Worm (Caenorhabditis elegans) whole organism, late embryonic: ENCODE results near the gene npr-39.

Source experiments
- F13H6.1 ChIP-seq: sonication (generic microtip); optimal IDR thresholded peaks from 2 replicates; lab custom pipeline; 2016; ENCODE audit warnings: missing genetic modification characterization, missing compliant biosample characterization
- K02D7.2 ChIP-seq: sonication (generic microtip); optimal IDR thresholded peaks from 2 replicates; lab custom pipeline; 2017; ENCODE audit warnings: mild to moderate bottlenecking, missing genetic modification characterization, missing compliant biosample characterization
- T23F11.4 ChIP-seq: fragments of 200-800 bp; sonication (Bioruptor generic); optimal IDR thresholded peaks from 2 replicates; lab custom pipeline; 2018; ENCODE audit warnings: mild to moderate bottlenecking, missing genetic modification characterization, missing compliant biosample characterization
- ama-1 ChIP-seq: fragments of 150-350 bp; optimal IDR thresholded peaks from 2 replicates; lab custom pipeline; 2014
- ceh-14 ChIP-seq: sonication (generic microtip); optimal IDR thresholded peaks from 2 replicates; lab custom pipeline; 2016; ENCODE audit warnings: missing genotype, missing genetic modification characterization, missing compliant biosample characterization
- ceh-19 ChIP-seq: fragments of 200-800 bp; sonication (Bioruptor generic); optimal IDR thresholded peaks from 2 replicates; lab custom pipeline; 2018; ENCODE audit warnings: mild to moderate bottlenecking, missing genetic modification characterization, missing compliant biosample characterization
- ceh-30 ChIP-seq: fragments of 150-350 bp; optimal IDR thresholded peaks from 2 replicates; lab custom pipeline; 2014; ENCODE audit warnings: missing biosample characterization, missing genetic modification characterization
- ceh-34 ChIP-seq: sonication (generic microtip); optimal IDR thresholded peaks from 2 replicates; lab custom pipeline; 2016; ENCODE audit warnings: mild to moderate bottlenecking, missing genetic modification characterization, missing compliant biosample characterization
- ceh-48 ChIP-seq: sonication (generic microtip); optimal IDR thresholded peaks from 2 replicates; lab custom pipeline; 2016; ENCODE audit warnings: missing genetic modification characterization, inconsistent platforms, missing compliant biosample characterization
- ceh-9 ChIP-seq: sonication (generic microtip); optimal IDR thresholded peaks from 2 replicates; lab custom pipeline; 2016; ENCODE audit warnings: mild to moderate bottlenecking, missing genetic modification characterization, inconsistent platforms, missing compliant biosample characterization
- che-1 ChIP-seq: sonication (generic microtip); optimal IDR thresholded peaks from 2 replicates; lab custom pipeline; 2016; ENCODE audit warnings: mild to moderate bottlenecking, missing genetic modification characterization, missing compliant biosample characterization
- dmd-4 ChIP-seq: sonication (generic microtip); optimal IDR thresholded peaks from 2 replicates; lab custom pipeline; 2016; ENCODE audit warnings: borderline replicate concordance, missing genetic modification characterization, missing compliant biosample characterization
- elt-2 ChIP-seq: sonication (generic microtip); optimal IDR thresholded peaks from 2 replicates; lab custom pipeline; 2016; ENCODE audit warnings: missing genetic modification reagents, missing genetic modification characterization, missing compliant biosample characterization
- elt-4 ChIP-seq: sonication (generic microtip); optimal IDR thresholded peaks from 2 replicates; lab custom pipeline; 2016; ENCODE audit warnings: missing genetic modification characterization, missing compliant biosample characterization
- fkh-6 ChIP-seq: sonication (generic microtip); optimal IDR thresholded peaks from 2 replicates; lab custom pipeline; 2016; ENCODE audit warnings: missing genetic modification characterization, missing compliant biosample characterization
- gmeb-2 ChIP-seq: sonication (generic microtip); optimal IDR thresholded peaks from 2 replicates; lab custom pipeline; 2016; ENCODE audit warnings: missing genetic modification characterization, inconsistent platforms, missing compliant biosample characterization
- hlh-13 ChIP-seq: fragments of 200-800 bp; sonication (Bioruptor generic); optimal IDR thresholded peaks from 2 replicates; lab custom pipeline; 2018; ENCODE audit warnings: mild to moderate bottlenecking, missing genetic modification characterization, missing compliant biosample characterization
- hlh-15 ChIP-seq: sonication (generic microtip); optimal IDR thresholded peaks from 2 replicates; lab custom pipeline; 2016; ENCODE audit warnings: missing genetic modification characterization, missing compliant biosample characterization
- hlh-6 ChIP-seq: sonication (generic microtip); optimal IDR thresholded peaks from 2 replicates; lab custom pipeline; 2016; ENCODE audit warnings: missing genotype, missing genetic modification characterization, missing compliant biosample characterization
- hlh-8 ChIP-seq: sonication (generic microtip); optimal IDR thresholded peaks from 2 replicates; lab custom pipeline; 2016; ENCODE audit warnings: missing genotype, missing genetic modification characterization, missing compliant biosample characterization
- lim-6 ChIP-seq: sonication (generic microtip); optimal IDR thresholded peaks from 2 replicates; lab custom pipeline; 2016; ENCODE audit warnings: missing genetic modification characterization, missing compliant biosample characterization
- lin-11 ChIP-seq: fragments of 200-800 bp; sonication (Bioruptor generic); optimal IDR thresholded peaks from 2 replicates; lab custom pipeline; 2018; ENCODE audit warnings: mild to moderate bottlenecking, missing genetic modification characterization, missing compliant biosample characterization
- madf-2 ChIP-seq: sonication (generic microtip); optimal IDR thresholded peaks from 2 replicates; lab custom pipeline; 2017; ENCODE audit warnings: missing genetic modification characterization, missing compliant biosample characterization
- mec-3 ChIP-seq: sonication (generic microtip); optimal IDR thresholded peaks from 2 replicates; lab custom pipeline; 2016; ENCODE audit warnings: borderline replicate concordance, missing genetic modification characterization, missing compliant biosample characterization
- nfya-1 ChIP-seq: sonication (generic microtip); optimal IDR thresholded peaks from 2 replicates; lab custom pipeline; 2017; ENCODE audit warnings: missing genetic modification characterization, mild to moderate bottlenecking, missing compliant biosample characterization, antibody characterized with exemption, moderate library complexity
- nhr-11 ChIP-seq: fragments of 150-350 bp; optimal IDR thresholded peaks from 2 replicates; lab custom pipeline; 2014; ENCODE audit warnings: missing biosample characterization, missing genetic modification characterization
- npax-4 ChIP-seq: sonication (generic microtip); optimal IDR thresholded peaks from 2 replicates; lab custom pipeline; 2016; ENCODE audit warnings: missing genetic modification characterization, missing compliant biosample characterization
- pax-1 ChIP-seq: fragments of 150-350 bp; optimal IDR thresholded peaks from 2 replicates; lab custom pipeline; 2014; ENCODE audit warnings: missing biosample characterization, missing genetic modification characterization
- pqm-1 ChIP-seq: sonication (generic microtip); optimal IDR thresholded peaks from 2 replicates; lab custom pipeline; 2016; ENCODE audit warnings: missing genetic modification characterization, missing compliant biosample characterization
- pros-1 ChIP-seq: fragments of 150-350 bp; optimal IDR thresholded peaks from 2 replicates; lab custom pipeline; 2014; ENCODE audit warnings: missing biosample characterization, missing genetic modification reagents, missing genetic modification characterization
- sox-2 ChIP-seq: fragments of 200-800 bp; sonication (Bioruptor generic); IDR thresholded peaks from 2 replicates; pipeline ENCODE4 v1.3.6; 2022; ENCODE audit warnings: missing genetic modification reagents, missing genetic modification characterization, missing compliant biosample characterization
- syd-9 ChIP-seq: sonication (generic microtip); optimal IDR thresholded peaks from 2 replicates; lab custom pipeline; 2016; ENCODE audit warnings: mild to moderate bottlenecking, missing genetic modification characterization, moderate library complexity, missing compliant biosample characterization
- tbx-2 ChIP-seq: sonication (generic microtip); optimal IDR thresholded peaks from 2 replicates; lab custom pipeline; 2016; ENCODE audit warnings: missing genetic modification characterization, missing compliant biosample characterization
- unc-3 ChIP-seq, 2 experiments: fragments of 200-800 bp in 1 of 2; sonication (Bioruptor generic) in 1 of 2; sonication (generic microtip) in 1 of 2; conservative IDR thresholded peaks in 1 of 2; optimal IDR thresholded peaks in 1 of 2; 2 replicates each; pipeline versions ENCODE4 v1.3.6 to Lab custom; 2016 to 2022; ENCODE audit warnings: missing compliant biosample characterization in 2 of 2, missing genetic modification characterization in 2 of 2, missing genetic modification reagents in 1 of 2
- unc-55 ChIP-seq: sonication (generic microtip); optimal IDR thresholded peaks from 2 replicates; lab custom pipeline; 2017; ENCODE audit warnings: missing biosample characterization, missing genetic modification reagents, missing genetic modification characterization
- zip-5 ChIP-seq: sonication (generic microtip); optimal IDR thresholded peaks from 2 replicates; lab custom pipeline; 2016; ENCODE audit warnings: missing genetic modification characterization, missing compliant biosample characterization
- ztf-16 ChIP-seq: sonication (generic microtip); optimal IDR thresholded peaks from 2 replicates; lab custom pipeline; 2017; ENCODE audit warnings: missing genetic modification characterization, missing compliant biosample characterization

The npr-39 gene

DNA sequence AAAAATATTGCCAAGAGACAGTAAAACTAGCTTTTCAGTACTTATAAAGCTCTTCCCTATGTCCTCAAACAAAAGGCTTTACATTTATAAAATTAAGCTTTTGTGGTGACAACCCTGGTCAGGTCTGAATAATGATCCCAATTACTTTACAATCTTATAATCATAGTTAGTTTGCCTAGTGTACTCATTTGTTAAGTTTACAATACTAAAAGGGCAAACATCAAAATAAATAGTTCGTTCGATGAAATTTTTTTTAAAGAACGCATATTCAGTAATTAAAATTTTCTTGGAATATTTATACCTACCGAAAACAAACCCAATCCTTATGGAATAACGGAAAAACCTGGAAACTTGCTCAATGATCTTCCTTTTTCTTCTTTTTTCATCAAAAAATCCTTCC lies 8.1 kb upstream of the npr-39 start:
- TF ChIP-seq mec-3 (tag; lab: Kevin White, UChicago) = no peak
- no peak for TF ChIP-seq K02D7.2
- no peak for TF ChIP-seq F13H6.1 (tag; lab: Kevin White, UChicago)
- no peak for TF ChIP-seq syd-9
- TF ChIP-seq unc-55 (GFP tag; lab: Kevin White, UChicago) = no peak
- TF ChIP-seq lin-11 (tag; lab: Kevin White, UChicago) = no peak
- no peak for TF ChIP-seq hlh-15 (tag; lab: Kevin White, UChicago)
- no peak for TF ChIP-seq sox-2 (GFP tag; lab: Robert Waterston, UW)
- no peak for TF ChIP-seq dmd-4 (tag; lab: Kevin White, UChicago)
- TF ChIP-seq ceh-30 (tag; lab: Kevin White, UChicago) = no peak
- no peak for TF ChIP-seq hlh-8 (tag; lab: Kevin White, UChicago)
- no peak for TF ChIP-seq nfya-1 (tag; lab: Kevin White, UChicago)
- no peak for TF ChIP-seq ceh-14 (tag; lab: Kevin White, UChicago)
- no peak for TF ChIP-seq che-1 (tag; lab: Kevin White, UChicago)
- TF ChIP-seq, all 69 proteins: peak for 0

DNA sequence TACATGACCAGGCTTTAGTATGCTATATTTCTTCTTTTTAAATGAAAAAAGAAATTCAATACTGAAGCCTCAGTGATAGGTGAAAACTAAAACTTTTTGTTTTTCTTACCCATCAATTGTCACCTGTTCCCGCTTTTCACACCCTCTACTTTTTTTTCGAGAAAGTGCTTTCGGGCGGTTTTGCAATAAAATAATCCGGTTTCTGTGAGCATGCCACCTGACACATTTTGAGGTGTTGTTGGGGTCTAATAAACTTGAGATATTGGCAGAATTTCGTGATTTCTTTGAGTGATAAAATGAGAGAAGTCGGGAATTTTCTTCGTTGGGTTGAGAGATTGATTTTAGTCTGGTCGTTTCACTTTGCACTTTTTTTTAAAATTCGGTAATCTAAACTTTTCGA lies 6.8 kb upstream of the npr-39 start:
- no peak for TF ChIP-seq ceh-48 (tag; lab: Kevin White, UChicago)
- no peak for TF ChIP-seq ama-1 (lab: Kevin White, UChicago)
- no peak for TF ChIP-seq unc-3 (GFP tag; conservative IDR thresholded peaks at IDR 0.05; lab: Robert Waterston, UW)
- TF ChIP-seq unc-3 (tag; optimal IDR thresholded peaks at IDR 0.05; lab: Kevin White, UChicago) = no peak
- TF ChIP-seq T23F11.4 (GFP tag; lab: Kevin White, UChicago) = no peak
- no peak for TF ChIP-seq fkh-6 (tag; lab: Kevin White, UChicago)
- TF ChIP-seq ceh-30 (tag; lab: Kevin White, UChicago) = no peak
- no peak for TF ChIP-seq npax-4 (tag; lab: Kevin White, UChicago)
- TF ChIP-seq ceh-19 (GFP tag; lab: Kevin White, UChicago) = no peak
- TF ChIP-seq nhr-11 (tag; lab: Kevin White, UChicago) = no peak
- TF ChIP-seq pros-1 (tag; lab: Kevin White, UChicago) = no peak
- no peak for TF ChIP-seq F13H6.1 (tag; lab: Kevin White, UChicago)
- TF ChIP-seq elt-4 (tag; lab: Kevin White, UChicago) = no peak
- no peak for TF ChIP-seq elt-2 (tag; lab: Kevin White, UChicago)
- TF ChIP-seq lim-6 (tag; lab: Kevin White, UChicago) = no peak
- no peak for TF ChIP-seq pax-1 (tag; lab: Kevin White, UChicago)

DNA sequence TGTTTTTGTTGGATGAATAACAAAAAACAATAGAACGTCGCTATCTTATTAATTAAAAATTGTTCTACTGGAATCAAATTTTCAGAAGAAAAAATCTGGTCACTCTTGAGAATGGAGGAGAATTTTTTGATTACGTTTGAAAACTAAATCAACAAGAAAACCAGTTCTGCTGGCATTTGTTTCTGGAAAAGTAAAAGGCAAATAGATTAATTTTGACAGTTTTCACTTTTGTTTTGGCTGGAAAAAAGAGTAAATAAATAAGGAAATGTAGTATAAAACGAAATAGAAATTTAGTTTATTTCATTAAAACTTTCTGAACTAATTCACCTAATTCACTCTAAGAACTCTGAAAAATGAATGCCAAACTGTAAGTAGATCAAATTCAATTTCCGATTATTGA lies 2.6 kb upstream of the npr-39 start, which contains the start of gene fipr-13:
fipr-13 (plus strand) TSS at position 301 of the 400 bp plus-strand sequence.
- no peak for TF ChIP-seq tbx-2 (tag; lab: Kevin White, UChicago)
- no peak for TF ChIP-seq ztf-16
- no peak for TF ChIP-seq madf-2
- no peak for TF ChIP-seq npax-4 (tag; lab: Kevin White, UChicago)
- TF ChIP-seq mec-3 (tag; lab: Kevin White, UChicago) = no peak
- TF ChIP-seq ama-1 (lab: Kevin White, UChicago) = no peak
- TF ChIP-seq ceh-9 (tag; lab: Kevin White, UChicago) = no peak
- no peak for TF ChIP-seq ceh-34
- no peak for TF ChIP-seq K02D7.2
- no peak for TF ChIP-seq sox-2 (GFP tag; lab: Robert Waterston, UW)
- no peak for TF ChIP-seq dmd-4 (tag; lab: Kevin White, UChicago)
- TF ChIP-seq zip-5 = no peak
- no peak for TF ChIP-seq unc-55 (GFP tag; lab: Kevin White, UChicago)
- no peak for TF ChIP-seq lim-6 (tag; lab: Kevin White, UChicago)
- no peak for TF ChIP-seq elt-4 (tag; lab: Kevin White, UChicago)
- no peak for TF ChIP-seq hlh-13

DNA sequence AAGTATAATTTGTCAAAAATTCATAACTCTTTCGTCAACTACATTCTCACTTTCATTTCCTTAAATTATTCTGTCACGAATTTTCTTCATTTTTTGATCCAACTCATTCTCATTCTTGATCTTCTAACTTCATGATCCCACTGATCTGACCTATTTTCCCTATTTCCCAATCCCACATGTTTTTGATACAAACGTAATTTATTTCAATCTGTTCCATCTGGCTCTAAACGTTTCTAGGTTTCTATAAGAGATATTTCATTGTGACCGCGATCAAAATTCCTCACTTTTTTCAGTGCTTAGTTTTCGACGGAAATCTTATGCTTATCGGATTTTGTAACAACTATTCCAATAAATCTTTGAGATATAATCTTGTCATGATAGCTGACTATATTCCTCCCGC lies 1.2 kb upstream of the npr-39 start:
- TF ChIP-seq hlh-6 (tag; lab: Kevin White, UChicago) (no peak), lin-11 (tag; lab: Kevin White, UChicago) (no peak), unc-3 (GFP tag; conservative IDR thresholded peaks at IDR 0.05; lab: Robert Waterston, UW) (no peak), unc-3 (tag; optimal IDR thresholded peaks at IDR 0.05; lab: Kevin White, UChicago) (no peak), ceh-14 (tag; lab: Kevin White, UChicago) (no peak), pqm-1 (tag; lab: Kevin White, UChicago) (no peak), gmeb-2 (no peak), che-1 (tag; lab: Kevin White, UChicago) (no peak), ceh-9 (tag; lab: Kevin White, UChicago) (no peak)
